Worm (Caenorhabditis elegans) whole organism, L1 larva: ENCODE measurements around the gene nfm-1.

ENCODE experiments used
- C34B4.2 ChIP-seq: sonication (generic microtip); optimal IDR thresholded peaks from 2 replicates; lab custom pipeline; 2017; ENCODE audit warnings: mild to moderate bottlenecking, missing genetic modification characterization, missing compliant biosample characterization
- F16B12.6 ChIP-seq: fragments of 150-350 bp; optimal IDR thresholded peaks from 2 replicates; lab custom pipeline; 2014; ENCODE audit warnings: missing biosample characterization, missing genetic modification characterization
- aly-2 ChIP-seq: fragments of 150-350 bp; optimal IDR thresholded peaks from 2 replicates; lab custom pipeline; 2014; ENCODE audit warnings: missing biosample characterization, missing genetic modification characterization
- ama-1 ChIP-seq: fragments of 150-350 bp; optimal IDR thresholded peaks from 2 replicates; lab custom pipeline; 2014
- blmp-1 ChIP-seq: fragments of 150-350 bp; optimal IDR thresholded peaks from 2 replicates; lab custom pipeline; 2014; ENCODE audit warnings: missing biosample characterization, missing genetic modification characterization
- ceh-8 ChIP-seq: fragments of 200-800 bp; sonication (Bioruptor generic); optimal IDR thresholded peaks from 2 replicates; lab custom pipeline; 2018; ENCODE audit warnings: mild to moderate bottlenecking, missing genetic modification characterization, moderate library complexity, missing compliant biosample characterization
- ceh-82 ChIP-seq, 3 experiments: fragments of 150-350 bp in 1 of 3; sonication (generic microtip) in 2 of 3; optimal IDR thresholded peaks; 2 replicates each; lab custom pipeline; 2014 to 2017; ENCODE audit warnings: missing biosample characterization in 3 of 3, missing genetic modification characterization in 3 of 3
- ceh-88 ChIP-seq: fragments of 200-800 bp; sonication (Bioruptor generic); IDR thresholded peaks from 2 replicates; pipeline ENCODE4 v1.3.6; 2022; ENCODE audit warnings: missing genetic modification characterization, missing compliant biosample characterization
- ces-1 ChIP-seq: fragments of 150-350 bp; optimal IDR thresholded peaks from 2 replicates; lab custom pipeline; 2014; ENCODE audit warnings: missing biosample characterization, missing genetic modification reagents, missing genetic modification characterization
- dsc-1 ChIP-seq: sonication (generic microtip); optimal IDR thresholded peaks from 2 replicates; lab custom pipeline; 2016; ENCODE audit warnings: mild to moderate bottlenecking, missing genetic modification characterization, missing compliant biosample characterization
- efl-3 ChIP-seq: fragments of 200-800 bp; sonication (Bioruptor generic); optimal IDR thresholded peaks from 2 replicates; lab custom pipeline; 2018; ENCODE audit warnings: mild to moderate bottlenecking, missing genetic modification characterization, missing compliant biosample characterization
- egl-27 ChIP-seq, 2 experiments: fragments of 150-350 bp in 1 of 2; sonication (generic microtip); optimal IDR thresholded peaks; 3 replicates each; lab custom pipeline; 2017 to 2018; ENCODE audit warnings: missing biosample characterization in 2 of 2, missing genetic modification characterization in 2 of 2, missing genetic modification reagents in 2 of 2
- elt-2 ChIP-seq: sonication (generic microtip); optimal IDR thresholded peaks from 2 replicates; lab custom pipeline; 2016; ENCODE audit warnings: missing genetic modification characterization, mild to moderate bottlenecking, inconsistent platforms, missing compliant biosample characterization, missing genetic modification reagents
- elt-3 ChIP-seq, 6 experiments: fragments of 150-350 bp in 1 of 6; sonication (generic microtip); optimal IDR thresholded peaks; 2 replicates each; lab custom pipeline; 2017 to 2018; ENCODE audit warnings: missing biosample characterization in 6 of 6, missing genetic modification characterization in 6 of 6, inconsistent platforms in 1 of 6
- fkh-10 ChIP-seq: sonication (generic microtip); optimal IDR thresholded peaks from 2 replicates; lab custom pipeline; 2017; ENCODE audit warnings: missing biosample characterization, missing genetic modification reagents, missing genetic modification characterization
- fkh-4 ChIP-seq: sonication (generic microtip); optimal IDR thresholded peaks from 2 replicates; lab custom pipeline; 2016; ENCODE audit warnings: missing compliant biosample characterization, missing genetic modification characterization, borderline replicate concordance
- fkh-8 ChIP-seq: sonication (generic microtip); optimal IDR thresholded peaks from 2 replicates; lab custom pipeline; 2016; ENCODE audit warnings: mild to moderate bottlenecking, missing genetic modification characterization, missing compliant biosample characterization
- fos-1 ChIP-seq: fragments of 150-350 bp; optimal IDR thresholded peaks from 2 replicates; lab custom pipeline; 2014; ENCODE audit warnings: missing biosample characterization, missing genetic modification characterization
- grh-1 ChIP-seq: fragments of 200-800 bp; sonication (Bioruptor generic); IDR thresholded peaks from 2 replicates; pipeline ENCODE4 v1.3.6; 2022; ENCODE audit warnings: missing genetic modification reagents, missing genetic modification characterization, missing compliant biosample characterization
- hlh-4 ChIP-seq: sonication (generic microtip); optimal IDR thresholded peaks from 2 replicates; lab custom pipeline; 2016; ENCODE audit warnings: mild to moderate bottlenecking, missing genetic modification characterization, missing compliant biosample characterization
- hpl-2 ChIP-seq: fragments of 150-350 bp; optimal IDR thresholded peaks from 2 replicates; lab custom pipeline; 2014; ENCODE audit warnings: missing biosample characterization, missing genetic modification reagents, missing genetic modification characterization
- irx-1 ChIP-seq: sonication (generic microtip); optimal IDR thresholded peaks from 2 replicates; lab custom pipeline; 2016; ENCODE audit warnings: missing genetic modification characterization, missing compliant biosample characterization
- lin-14 ChIP-seq: fragments of 200-800 bp; sonication (Bioruptor generic); optimal IDR thresholded peaks from 2 replicates; lab custom pipeline; 2018; ENCODE audit warnings: mild to moderate bottlenecking, missing genetic modification characterization, moderate library complexity, missing compliant biosample characterization
- lir-3 ChIP-seq: sonication (generic microtip); optimal IDR thresholded peaks from 2 replicates; lab custom pipeline; 2016; ENCODE audit warnings: mild to moderate bottlenecking, missing genetic modification characterization, moderate library complexity, missing compliant biosample characterization; ENCODE audit not compliant: poor library complexity
- mab-9 ChIP-seq: fragments of 200-800 bp; sonication (Bioruptor generic); IDR thresholded peaks from 2 replicates; pipeline ENCODE4 v1.3.6; 2022; ENCODE audit warnings: missing genetic modification reagents, missing genetic modification characterization, missing compliant biosample characterization
- mef-2 ChIP-seq: fragments of 150-350 bp; optimal IDR thresholded peaks from 2 replicates; lab custom pipeline; 2014; ENCODE audit warnings: missing biosample characterization, missing genetic modification characterization
- mep-1 ChIP-seq: fragments of 150-350 bp; optimal IDR thresholded peaks from 2 replicates; lab custom pipeline; 2014; ENCODE audit warnings: missing biosample characterization, missing genetic modification characterization
- nhr-12 ChIP-seq: sonication (generic microtip); optimal IDR thresholded peaks from 2 replicates; lab custom pipeline; 2017; ENCODE audit warnings: missing biosample characterization, missing genetic modification characterization
- nhr-237 ChIP-seq: fragments of 150-350 bp; optimal IDR thresholded peaks from 2 replicates; lab custom pipeline; 2014; ENCODE audit warnings: missing biosample characterization, missing genetic modification characterization
- nhr-28 ChIP-seq: fragments of 150-350 bp; optimal IDR thresholded peaks from 2 replicates; lab custom pipeline; 2014; ENCODE audit warnings: missing biosample characterization, missing genetic modification characterization
- nhr-47 ChIP-seq: sonication (generic microtip); optimal IDR thresholded peaks from 2 replicates; lab custom pipeline; 2016; ENCODE audit warnings: mild to moderate bottlenecking, missing genetic modification characterization, moderate library complexity, missing compliant biosample characterization
- nhr-71 ChIP-seq: sonication (generic microtip); optimal IDR thresholded peaks from 2 replicates; lab custom pipeline; 2016; ENCODE audit warnings: mild to moderate bottlenecking, missing genetic modification characterization, moderate library complexity, missing compliant biosample characterization
- nhr-76 ChIP-seq: sonication (generic microtip); optimal IDR thresholded peaks from 2 replicates; lab custom pipeline; 2017; ENCODE audit warnings: missing biosample characterization, missing genetic modification characterization
- nhr-77 ChIP-seq: fragments of 150-350 bp; optimal IDR thresholded peaks from 2 replicates; lab custom pipeline; 2014; ENCODE audit warnings: missing biosample characterization, missing genetic modification characterization
- nhr-85 ChIP-seq: sonication (generic microtip); peaks from one replicate; lab custom pipeline; 2016; ENCODE audit warnings: missing genetic modification characterization, inconsistent platforms, missing compliant biosample characterization
- pax-3 ChIP-seq: fragments of 200-800 bp; sonication (Bioruptor generic); optimal IDR thresholded peaks from 2 replicates; lab custom pipeline; 2018; ENCODE audit warnings: mild to moderate bottlenecking, missing genetic modification characterization, moderate library complexity, missing compliant biosample characterization
- pqm-1 ChIP-seq: sonication (generic microtip); optimal IDR thresholded peaks from 3 replicates; lab custom pipeline; 2017; ENCODE audit warnings: missing biosample characterization, missing genetic modification characterization
- rnt-1 ChIP-seq: sonication (generic microtip); optimal IDR thresholded peaks from 2 replicates; lab custom pipeline; 2016; ENCODE audit warnings: mild to moderate bottlenecking, missing genetic modification characterization, moderate library complexity, missing compliant biosample characterization
- snpc-4 ChIP-seq: fragments of 150-350 bp; optimal IDR thresholded peaks from 2 replicates; lab custom pipeline; 2014; ENCODE audit warnings: missing biosample characterization, missing genetic modification characterization
- sox-4 ChIP-seq: sonication (generic microtip); optimal IDR thresholded peaks from 2 replicates; lab custom pipeline; 2016; ENCODE audit warnings: missing genetic modification characterization, missing compliant biosample characterization
- sptf-1 ChIP-seq: fragments of 150-350 bp; optimal IDR thresholded peaks from 2 replicates; lab custom pipeline; 2014; ENCODE audit warnings: missing biosample characterization, missing genetic modification characterization
- sup-37 ChIP-seq: fragments of 200-800 bp; sonication (Bioruptor generic); optimal IDR thresholded peaks from 2 replicates; lab custom pipeline; 2018; ENCODE audit warnings: mild to moderate bottlenecking, missing genetic modification characterization, missing compliant biosample characterization
- swsn-7 ChIP-seq: sonication (generic microtip); optimal IDR thresholded peaks from 2 replicates; lab custom pipeline; 2016; ENCODE audit warnings: missing genetic modification characterization, missing compliant biosample characterization
- tlp-1 ChIP-seq: fragments of 150-350 bp; optimal IDR thresholded peaks from 2 replicates; lab custom pipeline; 2014; ENCODE audit warnings: missing biosample characterization, missing genetic modification characterization
- unc-130 ChIP-seq: fragments of 150-350 bp; optimal IDR thresholded peaks from 2 replicates; lab custom pipeline; 2017; ENCODE audit warnings: missing biosample characterization, missing genetic modification characterization, inconsistent platforms
- unc-30 ChIP-seq: sonication (generic microtip); optimal IDR thresholded peaks from 2 replicates; lab custom pipeline; 2017; ENCODE audit warnings: missing biosample characterization, missing genetic modification characterization
- unc-62 ChIP-seq: fragments of 150-350 bp; optimal IDR thresholded peaks from 2 replicates; lab custom pipeline; 2014; ENCODE audit warnings: missing biosample characterization, missing genetic modification reagents, missing genetic modification characterization
- unc-86 ChIP-seq: sonication (generic microtip); optimal IDR thresholded peaks from 2 replicates; lab custom pipeline; 2016; ENCODE audit warnings: missing genetic modification characterization, missing compliant biosample characterization
- unc-98 ChIP-seq: fragments of 200-800 bp; sonication (Bioruptor generic); IDR thresholded peaks from 2 replicates; pipeline ENCODE4 v1.3.6; 2022; ENCODE audit warnings: missing genetic modification characterization, missing compliant biosample characterization
- ztf-11 ChIP-seq, 2 experiments: sonication (generic microtip); optimal IDR thresholded peaks; 2 replicates each; lab custom pipeline; 2016 to 2017; ENCODE audit warnings: missing genetic modification characterization in 2 of 2, missing biosample characterization in 1 of 2, missing compliant biosample characterization in 1 of 2
- ztf-4 ChIP-seq: fragments of 150-350 bp; optimal IDR thresholded peaks from 2 replicates; lab custom pipeline; 2014; ENCODE audit warnings: missing biosample characterization, missing genetic modification characterization

Gene nfm-1

DNA sequence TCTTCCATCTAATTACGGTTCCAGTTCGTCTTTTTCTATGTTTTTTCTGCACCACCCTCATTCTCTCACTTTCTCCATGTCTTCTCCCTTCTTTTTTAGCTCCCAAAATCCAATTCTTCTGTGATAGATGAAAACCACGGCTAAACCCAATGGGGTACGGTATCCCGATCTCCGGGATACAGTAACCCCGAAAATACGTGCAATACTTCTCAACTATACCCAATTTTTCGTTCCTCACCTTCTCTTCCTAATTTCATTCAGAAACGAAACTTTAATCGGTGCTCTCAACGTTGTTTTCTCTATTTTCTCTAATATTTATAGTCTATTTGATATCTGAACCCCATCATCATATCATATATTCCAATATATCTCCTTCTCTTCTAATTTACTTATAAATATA, 35.6 kb upstream of the nfm-1 start (continued):
- TF ChIP-seq sup-37 (no peak), fkh-8 (tag; lab: Kevin White, UChicago) (no peak), unc-130 (tag; lab: Kevin White, UChicago) (no peak), fkh-10 (GFP tag; lab: Kevin White, UChicago) (no peak), mef-2 (tag; lab: Kevin White, UChicago) (no peak), pqm-1 (no peak), nhr-76 (tag; lab: Kevin White, UChicago) (no peak), fkh-4 (tag; lab: Kevin White, UChicago) (no peak), efl-3 (GFP tag; lab: Kevin White, UChicago) (no peak), nhr-12 (tag; lab: Kevin White, UChicago) (no peak), lin-14 (GFP tag; lab: Kevin White, UChicago) (no peak), fos-1 (tag; lab: Kevin White, UChicago) (no peak), nhr-47 (tag; lab: Kevin White, UChicago) (no peak), sptf-1 (tag; lab: Kevin White, UChicago) (no peak), elt-3 (tag; optimal IDR thresholded peaks at IDR 0.05; lab: Kevin White, UChicago) (no peak), pax-3 (no peak), ceh-8 (GFP tag; lab: Kevin White, UChicago) (no peak), ceh-82 (tag; optimal IDR thresholded peaks at IDR 0.05; lab: Kevin White, UChicago) (no peak), unc-30 (tag; lab: Kevin White, UChicago) (no peak), nhr-28 (tag; lab: Kevin White, UChicago) (no peak), rnt-1 (no peak), nhr-85 (no peak), lir-3 (tag; lab: Kevin White, UChicago) (no peak), ztf-4 (tag; lab: Kevin White, UChicago) (peak; percentile 74)
- TF ChIP-seq, all 84 proteins: peak for 6

DNA sequence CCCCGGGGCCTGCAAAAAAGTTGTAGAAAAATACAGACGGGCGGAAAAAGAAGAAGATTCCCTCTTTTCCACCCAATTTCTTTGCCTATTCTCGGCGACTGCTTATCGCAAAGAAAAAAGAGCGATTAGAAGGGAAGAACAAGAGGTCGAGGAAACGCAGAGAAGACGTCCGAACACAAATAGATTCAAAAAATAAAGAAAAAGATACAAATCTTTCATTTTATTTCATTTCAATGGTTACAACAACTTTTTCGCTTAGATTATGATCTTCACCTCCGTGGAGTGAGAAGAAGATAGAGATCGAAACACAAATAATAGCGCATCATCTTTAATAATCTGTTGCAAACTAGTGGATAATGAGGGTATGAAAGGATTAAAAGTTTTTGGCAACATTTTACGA, 27.2 kb upstream of the nfm-1 start:
- TF ChIP-seq mef-2 (tag; lab: Kevin White, UChicago): no peak
- TF ChIP-seq ztf-11 (tag; optimal IDR thresholded peaks at IDR 0.05; lab: Kevin White, UChicago): no peak
- no peak for TF ChIP-seq nhr-237 (tag; lab: Kevin White, UChicago)
- TF ChIP-seq snpc-4: no peak
- no peak for TF ChIP-seq fos-1 (tag; lab: Kevin White, UChicago)
- no peak for TF ChIP-seq ces-1
- no peak for TF ChIP-seq nhr-12 (tag; lab: Kevin White, UChicago)
- TF ChIP-seq hlh-4 (tag; lab: Kevin White, UChicago): no peak
- TF ChIP-seq mep-1 (tag; lab: Kevin White, UChicago): peak; percentile 58
- peak; percentile 81 for TF ChIP-seq lin-14 (GFP tag; lab: Kevin White, UChicago)
- no peak for TF ChIP-seq pax-3
- no peak for TF ChIP-seq aly-2
- TF ChIP-seq grh-1: no peak
- TF ChIP-seq elt-2 (tag; lab: Kevin White, UChicago): no peak
- TF ChIP-seq C34B4.2 (tag; lab: Kevin White, UChicago): no peak
- no peak for TF ChIP-seq ceh-8 (GFP tag; lab: Kevin White, UChicago)
- no peak for TF ChIP-seq irx-1 (tag; lab: Kevin White, UChicago)
- no peak for TF ChIP-seq unc-86
- TF ChIP-seq unc-62: no peak
- TF ChIP-seq elt-3 (tag; optimal IDR thresholded peaks at IDR 0.05; lab: Kevin White, UChicago): no peak
- TF ChIP-seq tlp-1 (tag; lab: Kevin White, UChicago): no peak
- TF ChIP-seq ceh-82 (tag; optimal IDR thresholded peaks at IDR 0.05; lab: Kevin White, UChicago): no peak
- TF ChIP-seq sox-4 (tag; lab: Kevin White, UChicago): no peak
- TF ChIP-seq nhr-47 (tag; lab: Kevin White, UChicago): no peak
- TF ChIP-seq egl-27 (tag; optimal IDR thresholded peaks at IDR 0.05; lab: Kevin White, UChicago): no peak
- no peak for TF ChIP-seq swsn-7 (tag; lab: Kevin White, UChicago)
- peak; percentile 69 for TF ChIP-seq blmp-1
- TF ChIP-seq nhr-71 (tag; lab: Kevin White, UChicago): peak; percentile 53
- TF ChIP-seq unc-30 (tag; lab: Kevin White, UChicago): no peak
- TF ChIP-seq ceh-88: no peak
- TF ChIP-seq F16B12.6 (tag; lab: Kevin White, UChicago): no peak
- TF ChIP-seq nhr-77 (tag; lab: Kevin White, UChicago): peak; percentile 9
- no peak for TF ChIP-seq ztf-4 (tag; lab: Kevin White, UChicago)
- no peak for TF ChIP-seq unc-130 (tag; lab: Kevin White, UChicago)
- no peak for TF ChIP-seq fkh-8 (tag; lab: Kevin White, UChicago)
- TF ChIP-seq ama-1 (lab: Kevin White, UChicago): no peak
- no peak for TF ChIP-seq dsc-1 (tag; lab: Kevin White, UChicago)
- no peak for TF ChIP-seq unc-98 (GFP tag; lab: Robert Waterston, UW)
- TF ChIP-seq hpl-2 (GFP tag; lab: Kevin White, UChicago): no peak
- TF ChIP-seq mab-9 (GFP tag; lab: Robert Waterston, UW): no peak
